Worm (Caenorhabditis elegans): ENCODE results near the gene slcf-2.

- no peak for TF ChIP-seq lin-13 (tag; optimal IDR thresholded peaks at IDR 0.05)
- no peak for TF ChIP-seq tbx-8 (GFP tag; optimal IDR thresholded peaks at IDR 0.05)
- TF ChIP-seq ham-2 (GFP tag; optimal IDR thresholded peaks at IDR 0.05), result no peak
- no peak for TF ChIP-seq sptf-1 (tag; optimal IDR thresholded peaks at IDR 0.05)
- no peak for TF ChIP-seq M03D4.4 (tag; optimal IDR thresholded peaks at IDR 0.05)
- no peak for TF ChIP-seq snpc-4 (tag; optimal IDR thresholded peaks at IDR 0.05)
- no peak for TF ChIP-seq nhr-76 (tag; optimal IDR thresholded peaks at IDR 0.05)
- TF ChIP-seq mep-1 (tag; optimal IDR thresholded peaks at IDR 0.05), result no peak
- TF ChIP-seq mab-5 (tag; optimal IDR thresholded peaks at IDR 0.05), result no peak
- no peak for TF ChIP-seq pha-4 (tag; optimal IDR thresholded peaks at IDR 0.05)
- TF ChIP-seq nhr-28 (tag; optimal IDR thresholded peaks at IDR 0.05), result no peak
- TF ChIP-seq nhr-237 (tag; optimal IDR thresholded peaks at IDR 0.05), result no peak
- TF ChIP-seq unc-62 (GFP tag; optimal IDR thresholded peaks at IDR 0.05), result no peak
- no peak for TF ChIP-seq unc-39 (tag; optimal IDR thresholded peaks at IDR 0.05)
Observed at ce11 chrX:3393562-3393961, at the start of gene slcf-2.

Data from whole organism, mixed stage, embryonic.